1 worm cellular context compared by ENCODE assay signal in the genomic region with DNA sequence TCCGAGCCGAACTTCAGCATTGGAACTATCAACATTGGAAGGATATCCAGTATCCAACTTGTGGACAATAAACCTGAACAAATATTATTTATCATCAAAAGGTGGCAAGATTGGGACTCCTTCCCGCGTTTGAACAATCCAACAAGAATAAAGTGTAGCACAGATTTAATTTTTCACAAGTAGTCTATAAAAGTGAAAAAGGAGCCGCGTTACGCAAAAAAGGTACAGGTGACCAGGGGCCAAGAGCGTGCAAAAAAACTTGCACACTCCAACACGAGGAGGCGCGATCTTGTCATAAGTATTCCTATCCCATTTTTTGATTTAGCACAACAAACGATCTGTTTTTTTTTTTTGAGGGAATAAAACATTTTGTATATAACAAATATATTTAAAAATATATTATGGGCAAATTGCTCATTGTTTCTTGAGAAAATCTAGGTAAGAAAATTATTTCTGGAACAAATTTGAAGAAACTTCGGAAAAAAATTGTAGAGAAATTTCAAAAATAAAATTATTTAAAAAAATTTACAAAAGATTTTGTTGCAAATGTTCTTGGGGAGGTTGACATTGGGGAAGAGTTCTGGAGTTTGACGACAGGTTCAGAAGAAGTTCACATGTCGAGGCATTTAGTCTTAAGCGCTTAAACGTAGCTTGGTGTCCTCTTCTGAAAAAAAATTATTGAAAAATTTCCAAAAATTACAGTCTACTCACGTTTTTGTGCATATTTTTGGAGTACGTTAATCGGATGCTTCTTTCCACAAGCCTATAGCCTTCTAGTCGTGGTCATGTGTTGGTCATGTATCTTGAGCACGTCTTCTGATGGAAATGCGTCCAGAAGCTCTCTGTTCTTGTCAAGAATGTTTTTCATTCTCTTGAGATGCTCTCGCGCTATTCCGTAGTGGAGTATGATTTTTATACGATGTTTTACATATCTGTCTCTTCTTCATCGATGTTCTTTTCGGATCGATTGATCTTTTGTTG.
TF ChIP-seq lines count a peak whose summit lies in the region.

No protein-coding gene starts in this region.

TF ChIP-seq in whole organism, L1 larva, 84 proteins besides CTCF, POLR2A, EP300 and RAD21 (continued from another document):
- TF ChIP-seq vab-15 (tag; optimal IDR thresholded peaks at IDR 0.05; lab: Kevin White, UChicago) (no peak), nhr-71 (tag; optimal IDR thresholded peaks at IDR 0.05; lab: Kevin White, UChicago) (no peak), nhr-47 (tag; optimal IDR thresholded peaks at IDR 0.05; lab: Kevin White, UChicago) (peak; percentile 19), C34B4.2 (tag; optimal IDR thresholded peaks at IDR 0.05; lab: Kevin White, UChicago) (no peak), unc-30 (tag; optimal IDR thresholded peaks at IDR 0.05; lab: Kevin White, UChicago) (no peak), ceh-63 (GFP tag; optimal IDR thresholded peaks at IDR 0.05; lab: Kevin White, UChicago) (no peak), nhr-28 (tag; optimal IDR thresholded peaks at IDR 0.05; lab: Kevin White, UChicago) (no peak)
